Worm (Caenorhabditis elegans) whole organism, L3 larva: ENCODE data around the gene aat-3.

Experiments used
- daf-12 ChIP-seq: fragments of 150-350 bp; optimal IDR thresholded peaks from 2 replicates; lab custom pipeline; 2014; ENCODE audit warnings: missing biosample characterization, missing genetic modification reagents, missing genetic modification characterization
- nhr-76 ChIP-seq: fragments of 150-350 bp; sonication (generic microtip); optimal IDR thresholded peaks from 5 replicates; lab custom pipeline; 2014; ENCODE audit warnings: missing biosample characterization, missing genetic modification characterization

ce11 chrX:2513667-2514198 is 38.3 kb upstream of the aat-3 start:
- TF ChIP-seq daf-12 = no peak
- TF ChIP-seq nhr-76 (tag; lab: Kevin White, UChicago) = no peak
